Worm (Caenorhabditis elegans) whole organism, L2 larva: ENCODE results near the gene cima-1.

Source experiments
- ZK546.5 ChIP-seq: sonication (generic microtip); optimal IDR thresholded peaks from 2 replicates; lab custom pipeline; 2017; ENCODE audit warnings: missing biosample characterization, missing genetic modification characterization
- ceh-82 ChIP-seq: fragments of 150-350 bp; optimal IDR thresholded peaks from 2 replicates; lab custom pipeline; 2014; ENCODE audit warnings: missing biosample characterization, missing genetic modification characterization
- elt-3 ChIP-seq: sonication (generic microtip); optimal IDR thresholded peaks from 2 replicates; lab custom pipeline; 2017; ENCODE audit warnings: missing biosample characterization, missing genetic modification characterization
- lin-39 ChIP-seq: fragments of 150-350 bp; optimal IDR thresholded peaks from 2 replicates; lab custom pipeline; 2014; ENCODE audit warnings: missing biosample characterization, missing genetic modification reagents, missing genetic modification characterization
- lsy-2 ChIP-seq, 2 experiments: fragments of 150-350 bp in 1 of 2; sonication (generic microtip) in 1 of 2; optimal IDR thresholded peaks; 2 replicates each; lab custom pipeline; 2014 to 2017; ENCODE audit warnings: missing biosample characterization in 2 of 2, missing genetic modification characterization in 2 of 2
- mab-5 ChIP-seq: fragments of 150-350 bp; optimal IDR thresholded peaks from 2 replicates; lab custom pipeline; 2014; ENCODE audit warnings: missing biosample characterization, missing genetic modification characterization
- mdl-1 ChIP-seq, 2 experiments: fragments of 150-350 bp in 1 of 2; sonication (generic microtip) in 1 of 2; optimal IDR thresholded peaks; 2 replicates each; lab custom pipeline; 2017; ENCODE audit warnings: missing biosample characterization in 2 of 2, missing genetic modification characterization in 2 of 2
- nhr-237 ChIP-seq: fragments of 150-350 bp; optimal IDR thresholded peaks from 2 replicates; lab custom pipeline; 2014; ENCODE audit warnings: missing biosample characterization, missing genetic modification characterization
- snpc-4 ChIP-seq: fragments of 150-350 bp; optimal IDR thresholded peaks from 2 replicates; lab custom pipeline; 2014; ENCODE audit warnings: missing biosample characterization, missing genetic modification characterization
- unc-39 ChIP-seq: fragments of 150-350 bp; optimal IDR thresholded peaks from 2 replicates; lab custom pipeline; 2014; ENCODE audit warnings: missing biosample characterization, missing genetic modification characterization
- unc-55 ChIP-seq: fragments of 150-350 bp; sonication (generic microtip); optimal IDR thresholded peaks from 3 replicates; lab custom pipeline; 2014; ENCODE audit warnings: missing biosample characterization, missing genetic modification reagents, missing genetic modification characterization
- unc-62 ChIP-seq: fragments of 150-350 bp; optimal IDR thresholded peaks from 2 replicates; lab custom pipeline; 2014; ENCODE audit warnings: missing biosample characterization, missing genetic modification reagents, missing genetic modification characterization

- TF ChIP-seq unc-39 (tag; lab: Kevin White, UChicago) (no peak), nhr-237 (tag; lab: Kevin White, UChicago) (no peak), lsy-2 (tag; optimal IDR thresholded peaks at IDR 0.05; lab: Kevin White, UChicago) (no peak), unc-55 (no peak), lin-39 (tag; lab: Kevin White, UChicago) (no peak), snpc-4 (no peak), mdl-1 (tag; optimal IDR thresholded peaks at IDR 0.05; lab: Kevin White, UChicago) (no peak), mab-5 (tag; lab: Kevin White, UChicago) (no peak), ceh-82 (no peak), unc-62 (no peak), elt-3 (no peak), ZK546.5 (tag; lab: Kevin White, UChicago) (no peak)
Observed at ce11 chrIV:7628942-7629341, 22.3 kb upstream of the cima-1 start, which contains the start of gene F45E4.5.
